Worm (Caenorhabditis elegans): Measurements from ENCODE around the gene srh-146.

ce11 chrV:2945602-2946001 is 31.6 kb downstream of the srh-146 start, which contains the start of gene srh-87:
- no peak for TF ChIP-seq F13C5.2 (tag; optimal IDR thresholded peaks at IDR 0.05)
- no peak for TF ChIP-seq hmbx-1 (tag; optimal IDR thresholded peaks at IDR 0.05)

Measured in whole organism, early embryonic.